Worm (Caenorhabditis elegans): Measurements from ENCODE around the gene lst-2.
"Not testable (repeated sequence)": the region's sequence is repeated elsewhere in the genome, so short reads cannot be mapped to it uniquely, and the experiment has no call there.

DNA sequence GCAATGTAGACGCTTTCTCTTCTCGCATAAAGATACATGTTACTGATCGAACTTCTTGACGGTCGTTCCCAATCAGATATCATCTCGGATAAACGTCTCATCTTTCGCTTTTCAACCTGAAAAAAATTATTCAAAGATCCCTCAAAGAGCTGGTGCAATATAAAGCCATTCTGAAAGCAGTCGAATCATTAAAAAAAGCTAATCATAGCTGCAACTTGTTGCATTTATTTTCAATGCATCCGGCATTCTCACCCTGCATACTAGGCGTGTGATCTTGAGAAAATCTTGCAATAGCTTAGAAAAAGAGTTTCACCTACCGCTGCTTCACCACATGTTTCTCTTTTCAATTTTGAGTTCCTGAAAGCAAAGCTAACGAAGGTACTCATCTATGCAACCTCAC is 50.9 kb downstream of the lst-2 start, which contains the start of gene C24A8.6:
- not testable (repeated sequence) for TF ChIP-seq hrde-1 (tag; optimal IDR thresholded peaks at IDR 0.05; ENCODE audit: borderline replicate concordance); dox-1 (GFP tag; IDR thresholded peaks at IDR 0.05); snpc-4 (GFP tag; optimal IDR thresholded peaks at IDR 0.05); snpc-4 (tag; optimal IDR thresholded peaks at IDR 0.05); hmg-20 (GFP tag; IDR thresholded peaks at IDR 0.05); ama-1 (optimal IDR thresholded peaks at IDR 0.05); ama-1 (GFP tag; optimal IDR thresholded peaks at IDR 0.05)

Measured in whole organism, young adult.